In the genomic region with DNA sequence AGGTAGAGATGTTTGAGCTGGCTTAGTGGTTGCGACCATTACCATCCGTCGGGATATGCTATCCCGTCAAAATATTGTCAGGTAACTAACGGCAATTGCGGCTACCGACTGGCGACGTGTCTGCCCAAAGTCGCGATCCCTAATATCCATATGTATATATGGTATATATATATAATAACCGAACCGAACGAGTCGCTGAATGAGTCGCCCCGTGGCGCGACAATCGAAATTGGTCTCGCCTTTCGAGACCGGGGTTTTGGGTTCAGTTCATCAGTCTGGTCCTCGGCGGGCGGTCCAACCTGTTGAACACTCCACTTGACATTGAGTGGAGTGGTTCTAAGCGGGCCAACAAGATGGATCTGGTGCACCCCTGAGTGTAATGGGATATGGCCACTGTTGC, we compare ENCODE assay signal across 2 fruit fly cellular contexts.
TF ChIP-seq lines count a peak whose summit lies in the region.

No protein-coding gene starts in this region.

- TF ChIP-seq CTCF in whole organism, embryonic (GFP tag; optimal IDR thresholded peaks at IDR 0.05; lab: Kevin White, UChicago): no peak

TF ChIP-seq in whole organism, 6 proteins besides CTCF, POLR2A, EP300 and RAD21:
- TF ChIP-seq Dll (optimal IDR thresholded peaks at IDR 0.05; lab: Kevin White, UChicago): peak; percentile 22
- no peak for TF ChIP-seq CG8478 (optimal IDR thresholded peaks at IDR 0.05; lab: Kevin White, UChicago)
- no peak for TF ChIP-seq psq (optimal IDR thresholded peaks at IDR 0.05; lab: Kevin White, UChicago)
- TF ChIP-seq usp (GFP tag; optimal IDR thresholded peaks at IDR 0.05; lab: Kevin White, UChicago): no peak
- no peak for TF ChIP-seq EcR (GFP tag; optimal IDR thresholded peaks at IDR 0.05; lab: Kevin White, UChicago)

TF ChIP-seq in whole organism, embryonic, 481 proteins besides CTCF, POLR2A, EP300 and RAD21:
- TF ChIP-seq unc-4 (GFP tag; IDR thresholded peaks at IDR 0.05; lab: Robert Waterston, UW; ENCODE audit: partially characterized antibody) (no peak), insv (GFP tag; optimal IDR thresholded peaks at IDR 0.05; lab: Kevin White, UChicago) (peak in 1 of 2 experiments; percentile 24), nerfin-1 (tag; optimal IDR thresholded peaks at IDR 0.05; lab: Kevin White, UChicago) (no peak), prd (optimal IDR thresholded peaks at IDR 0.05; lab: Kevin White, UChicago) (no peak), prd (GFP tag; IDR thresholded peaks at IDR 0.05; lab: Robert Waterston, UW) (peak; percentile 42; the same call in 1 of the 3 replicates), sna (GFP tag; IDR thresholded peaks at IDR 0.05; lab: Robert Waterston, UW; ENCODE audit: partially characterized antibody) (no peak), Dll (GFP tag; IDR thresholded peaks at IDR 0.05; lab: Robert Waterston, UW; ENCODE audit: partially characterized antibody) (no peak), CG12299 (tag; optimal IDR thresholded peaks at IDR 0.05; lab: Kevin White, UChicago) (no peak), Hr78 (GFP tag; optimal IDR thresholded peaks at IDR 0.05; lab: Kevin White, UChicago) (no peak), HLHmδ (GFP tag; optimal IDR thresholded peaks at IDR 0.05; lab: Kevin White, UChicago) (peak; percentile 13), twi (tag; optimal IDR thresholded peaks at IDR 0.05; lab: Kevin White, UChicago) (peak; percentile 89), sr (GFP tag; IDR thresholded peaks at IDR 0.05; lab: Robert Waterston, UW) (no peak), H15 (GFP tag; IDR thresholded peaks at IDR 0.05; lab: Robert Waterston, UW) (no peak), cad (GFP tag; optimal IDR thresholded peaks at IDR 0.05; lab: Kevin White, UChicago) (peak; percentile 42), zen (tag; optimal IDR thresholded peaks at IDR 0.05; lab: Kevin White, UChicago) (peak; percentile 93), fu2 (GFP tag; optimal IDR thresholded peaks at IDR 0.05; lab: Kevin White, UChicago) (no peak), lov (optimal IDR thresholded peaks at IDR 0.05; lab: Kevin White, UChicago) (no peak), lov (GFP tag; IDR thresholded peaks at IDR 0.05; lab: Robert Waterston, UW) (0 out of 3 replicates have a peak, but pooled peaks have one; percentile 13), caup (GFP tag; optimal IDR thresholded peaks at IDR 0.05; lab: Kevin White, UChicago; ENCODE audit: severe bottlenecking) (no peak), HLH54F (GFP tag; optimal IDR thresholded peaks at IDR 0.05; lab: Kevin White, UChicago) (no peak), kah (GFP tag; optimal IDR thresholded peaks at IDR 0.05; lab: Kevin White, UChicago) (peak; percentile 22), CG15479 (GFP tag; optimal IDR thresholded peaks at IDR 0.05; lab: Kevin White, UChicago) (peak; percentile 55), tin (GFP tag; optimal IDR thresholded peaks at IDR 0.05; lab: Kevin White, UChicago) (peak; percentile 31), Kr (GFP tag; optimal IDR thresholded peaks at IDR 0.05; lab: Kevin White, UChicago) (peak; percentile 10), tll (GFP tag; optimal IDR thresholded peaks at IDR 0.05; lab: Kevin White, UChicago) (peak in 1 of 2 experiments; percentile 63), gsb-n (tag; optimal IDR thresholded peaks at IDR 0.05; lab: Kevin White, UChicago) (peak; percentile 19), Camta (GFP tag; optimal IDR thresholded peaks at IDR 0.05; lab: Kevin White, UChicago) (no peak), pum (GFP tag; optimal IDR thresholded peaks at IDR 0.05; lab: Kevin White, UChicago) (no peak), pb (GFP tag; optimal IDR thresholded peaks at IDR 0.05; lab: Kevin White, UChicago) (no peak), CG43689 (GFP tag; IDR thresholded peaks at IDR 0.05; lab: Robert Waterston, UW) (no peak), Taf1 (GFP tag; IDR thresholded peaks at IDR 0.05; lab: Robert Waterston, UW) (no peak), ro (GFP tag; IDR thresholded peaks at IDR 0.05; lab: Robert Waterston, UW) (no peak), CG6765 (GFP tag; optimal IDR thresholded peaks at IDR 0.05; lab: Kevin White, UChicago) (no peak), Six4 (GFP tag; optimal IDR thresholded peaks at IDR 0.05; lab: Kevin White, UChicago) (no peak), kni (GFP tag; optimal IDR thresholded peaks at IDR 0.05; lab: Kevin White, UChicago) (peak; percentile 42)
